Fruit fly (Drosophila melanogaster) S2 (cell line): ENCODE results near the gene lectin-21Cb.

Source experiments
- CG8478 ChIP-seq: fragments of >200 bp; optimal IDR thresholded peaks from 2 replicates; lab custom pipeline; 2018
- CTCF ChIP-seq, 2 experiments: fragments of >200 bp; optimal IDR thresholded peaks; 2 replicates each; lab custom pipeline; 2018

The lectin-21Cb gene

dm6 chr2L:621101-621500, at the start of gene lectin-21Cb:
TSS of gene lectin-21Cb (minus strand) at chr2L:621201.
- no peak for TF ChIP-seq CG8478 (lab: Kevin White, UChicago)
- no peak for TF ChIP-seq CTCF (optimal IDR thresholded peaks at IDR 0.05; lab: Kevin White, UChicago)

dm6 chr2L:670771-671170, 49.8 kb upstream of the lectin-21Cb start:
- TF ChIP-seq CTCF (optimal IDR thresholded peaks at IDR 0.05; lab: Kevin White, UChicago) (no peak), CG8478 (lab: Kevin White, UChicago) (no peak)

dm6 chr2L:668948-669581, 48.1 kb upstream of the lectin-21Cb start:
- TF ChIP-seq CTCF (optimal IDR thresholded peaks at IDR 0.05; lab: Kevin White, UChicago), result no peak
- no peak for TF ChIP-seq CG8478 (lab: Kevin White, UChicago)

- TF ChIP-seq CG8478 (lab: Kevin White, UChicago), result no peak
- no peak for TF ChIP-seq CTCF (optimal IDR thresholded peaks at IDR 0.05; lab: Kevin White, UChicago)
Measured at dm6 chr2L:664306-664705, 43.3 kb upstream of the lectin-21Cb start.

dm6 chr2L:660979-661378, 40.0 kb upstream of the lectin-21Cb start:
- TF ChIP-seq CTCF (optimal IDR thresholded peaks at IDR 0.05; lab: Kevin White, UChicago) (no peak), CG8478 (lab: Kevin White, UChicago) (no peak)

dm6 chr2L:658007-658406, 37.0 kb upstream of the lectin-21Cb start:
- TF ChIP-seq CTCF (optimal IDR thresholded peaks at IDR 0.05; lab: Kevin White, UChicago) (no peak), CG8478 (lab: Kevin White, UChicago) (no peak)

- TF ChIP-seq CTCF (optimal IDR thresholded peaks at IDR 0.05; lab: Kevin White, UChicago) (no peak), CG8478 (lab: Kevin White, UChicago) (no peak)
Measured at dm6 chr2L:653784-654183, 32.8 kb upstream of the lectin-21Cb start.

dm6 chr2L:650864-651263, 29.9 kb upstream of the lectin-21Cb start:
- TF ChIP-seq CG8478 (lab: Kevin White, UChicago), result no peak
- no peak for TF ChIP-seq CTCF (optimal IDR thresholded peaks at IDR 0.05; lab: Kevin White, UChicago)

- TF ChIP-seq CTCF (optimal IDR thresholded peaks at IDR 0.05; lab: Kevin White, UChicago) (no peak), CG8478 (lab: Kevin White, UChicago) (no peak)
Measured at dm6 chr2L:647592-647991, 26.6 kb upstream of the lectin-21Cb start.

- TF ChIP-seq CTCF (optimal IDR thresholded peaks at IDR 0.05; lab: Kevin White, UChicago), result no peak
- no peak for TF ChIP-seq CG8478 (lab: Kevin White, UChicago)
Measured at dm6 chr2L:646523-646922, 25.5 kb upstream of the lectin-21Cb start.

- no peak for TF ChIP-seq CTCF (optimal IDR thresholded peaks at IDR 0.05; lab: Kevin White, UChicago)
- TF ChIP-seq CG8478 (lab: Kevin White, UChicago), result no peak
Measured at dm6 chr2L:636507-636906, 15.5 kb upstream of the lectin-21Cb start.

- TF ChIP-seq CG8478 (lab: Kevin White, UChicago), result no peak
- TF ChIP-seq CTCF (optimal IDR thresholded peaks at IDR 0.05; lab: Kevin White, UChicago), result no peak
Measured at dm6 chr2L:634208-634614, 13.2 kb upstream of the lectin-21Cb start.

dm6 chr2L:633192-633591, 12.2 kb upstream of the lectin-21Cb start:
- no peak for TF ChIP-seq CG8478 (lab: Kevin White, UChicago)
- no peak for TF ChIP-seq CTCF (optimal IDR thresholded peaks at IDR 0.05; lab: Kevin White, UChicago)

dm6 chr2L:630177-630576, 9.2 kb upstream of the lectin-21Cb start:
- TF ChIP-seq CG8478 (lab: Kevin White, UChicago), result no peak
- TF ChIP-seq CTCF (optimal IDR thresholded peaks at IDR 0.05; lab: Kevin White, UChicago), result no peak

- TF ChIP-seq CG8478 (lab: Kevin White, UChicago) (no peak), CTCF (optimal IDR thresholded peaks at IDR 0.05; lab: Kevin White, UChicago) (no peak)
Measured at dm6 chr2L:625352-625751, 4.4 kb upstream of the lectin-21Cb start, which contains the start of gene CG2839. TSS of gene CG2839 (plus strand) at chr2L:625652.

- TF ChIP-seq CG8478 (lab: Kevin White, UChicago), result no peak
Measured at dm6 chr2L:624317-624716, 3.3 kb upstream of the lectin-21Cb start, which contains the start of gene lectin-21Ca. TSS of gene lectin-21Ca (plus strand) at chr2L:624617.
